Fruit fly (Drosophila melanogaster) whole organism: ENCODE data around the gene CG43841.

ENCODE experiments used
- CG8478 ChIP-seq: fragments of >200 bp; optimal IDR thresholded peaks from 2 replicates; lab custom pipeline; 2018; ENCODE audit warnings: inconsistent platforms
- Dll ChIP-seq: fragments of >200 bp; optimal IDR thresholded peaks from 2 replicates; lab custom pipeline; 2017
- EcR ChIP-seq, 2 experiments: fragments of >200 bp; optimal IDR thresholded peaks; 2 replicates each; lab custom pipeline; 2017; ENCODE audit warnings: missing biosample characterization in 2 of 2, missing genetic modification characterization in 2 of 2, missing genetic modification reagents in 2 of 2
- pan ChIP-seq: fragments of >200 bp; optimal IDR thresholded peaks from 2 replicates; lab custom pipeline; 2017
- psq ChIP-seq: fragments of >200 bp; optimal IDR thresholded peaks from 2 replicates; lab custom pipeline; 2017
- usp ChIP-seq: fragments of >200 bp; optimal IDR thresholded peaks from 2 replicates; lab custom pipeline; 2017; ENCODE audit warnings: missing biosample characterization, missing genetic modification characterization, mixed read lengths

Gene CG43841

DNA sequence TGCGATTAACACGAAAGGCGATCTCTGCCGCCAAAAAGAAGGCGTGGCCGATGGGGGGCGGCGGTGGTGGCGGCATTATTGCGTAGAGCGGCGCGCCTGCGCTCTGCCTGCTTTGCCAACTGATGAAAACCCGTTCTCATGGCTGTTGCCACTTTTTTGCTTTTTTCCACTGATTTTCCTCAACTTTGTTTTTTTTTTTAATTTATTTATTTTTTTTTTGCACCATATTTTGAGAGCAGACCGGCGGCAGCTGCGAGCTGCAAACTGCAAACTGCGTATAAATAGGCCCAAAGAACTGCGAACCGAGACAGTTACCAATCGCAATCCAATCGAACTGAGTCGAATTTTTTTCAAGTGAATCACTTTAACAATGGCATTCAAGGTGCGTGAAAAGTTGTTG lies 17.4 kb upstream of the CG43841 start, which contains the start of gene CG42323:
Gene CG42323, plus strand, starts transcription at position 302 of the 400 bp plus-strand sequence.
- no peak for TF ChIP-seq usp (GFP tag; lab: Kevin White, UChicago)
- TF ChIP-seq pan (lab: Kevin White, UChicago): no peak
- no peak for TF ChIP-seq Dll
- TF ChIP-seq EcR (GFP tag; optimal IDR thresholded peaks at IDR 0.05; lab: Kevin White, UChicago): no peak
- no peak for TF ChIP-seq psq
- no peak for TF ChIP-seq CG8478 (lab: Kevin White, UChicago)

DNA sequence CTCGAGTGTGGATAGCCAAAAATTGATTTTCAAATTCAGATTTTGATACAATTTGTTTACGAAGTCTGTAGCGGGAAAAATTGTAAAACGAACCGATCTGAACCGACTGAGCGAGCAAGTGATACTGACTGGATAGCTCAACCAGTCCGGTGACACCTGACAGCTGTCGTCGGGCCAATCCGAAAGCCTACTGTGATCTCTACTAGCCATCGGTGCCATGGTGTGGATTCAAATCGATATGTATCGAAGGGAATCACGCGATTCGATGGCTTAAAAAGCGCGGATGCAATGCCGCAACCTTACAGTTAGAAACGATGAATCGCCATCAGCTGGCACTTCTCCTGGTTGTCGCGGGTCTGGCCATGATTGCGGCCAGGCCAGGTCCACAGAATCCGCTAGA lies 2.3 kb upstream of the CG43841 start, which contains the start of gene CG6290:
Gene CG6290, plus strand, starts transcription at position 301 of the 400 bp plus-strand sequence.
- TF ChIP-seq psq (no peak), Dll (no peak), EcR (GFP tag; optimal IDR thresholded peaks at IDR 0.05; lab: Kevin White, UChicago) (no peak), CG8478 (lab: Kevin White, UChicago) (no peak), pan (lab: Kevin White, UChicago) (no peak), usp (GFP tag; lab: Kevin White, UChicago) (no peak)

DNA sequence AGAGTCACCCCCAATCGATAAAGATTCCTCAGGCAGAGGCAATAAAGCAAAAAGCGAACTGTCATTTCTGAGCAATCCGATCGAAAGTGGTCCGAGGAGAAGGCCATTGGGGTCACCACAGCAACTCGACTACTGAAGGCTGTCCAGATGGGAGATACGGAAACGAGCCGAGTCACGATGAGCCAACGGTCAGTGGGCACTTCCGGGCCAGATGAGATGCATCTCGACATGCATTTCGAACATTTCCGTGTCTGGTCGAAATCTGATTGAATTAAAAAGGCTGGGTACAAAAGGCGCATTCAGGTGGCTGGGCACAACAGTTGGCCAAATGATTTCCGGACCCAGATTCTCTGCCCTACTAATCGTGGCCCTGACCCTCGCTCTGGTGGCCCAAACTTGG lies 899 bp upstream of the CG43841 start, which contains the start of gene CG32551:
Gene CG32551, plus strand, starts transcription at position 301 of the 400 bp plus-strand sequence.
- TF ChIP-seq usp (GFP tag; lab: Kevin White, UChicago) (no peak), Dll (no peak)

DNA sequence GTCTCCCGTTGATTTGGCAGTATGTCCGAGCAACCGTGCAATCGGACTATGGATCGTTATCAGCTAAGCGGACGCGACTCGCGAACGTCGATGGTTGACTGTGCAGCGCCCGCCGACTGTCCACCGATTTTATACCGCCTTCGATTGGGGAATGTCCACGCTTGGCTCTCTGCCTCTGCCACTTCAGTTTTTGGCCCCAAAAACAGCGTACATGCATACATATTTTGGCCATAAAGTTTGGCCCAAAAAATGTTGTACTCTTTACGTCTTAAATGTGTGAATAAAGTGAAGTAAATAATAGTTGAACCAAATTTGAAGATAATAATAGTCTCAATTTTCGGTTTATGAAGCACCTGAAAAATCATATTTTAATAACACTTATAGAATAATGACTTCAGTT lies 1.0 kb downstream of the CG43841 start, which contains the start of gene CG32548:
Gene CG32548, minus strand, starts transcription at position 101 of the 400 bp plus-strand sequence.
- TF ChIP-seq pan (lab: Kevin White, UChicago): no peak
- no peak for TF ChIP-seq psq
- TF ChIP-seq CG8478 (lab: Kevin White, UChicago): no peak
- TF ChIP-seq usp (GFP tag; lab: Kevin White, UChicago): no peak
- TF ChIP-seq EcR (GFP tag; optimal IDR thresholded peaks at IDR 0.05; lab: Kevin White, UChicago): no peak
- no peak for TF ChIP-seq Dll

DNA sequence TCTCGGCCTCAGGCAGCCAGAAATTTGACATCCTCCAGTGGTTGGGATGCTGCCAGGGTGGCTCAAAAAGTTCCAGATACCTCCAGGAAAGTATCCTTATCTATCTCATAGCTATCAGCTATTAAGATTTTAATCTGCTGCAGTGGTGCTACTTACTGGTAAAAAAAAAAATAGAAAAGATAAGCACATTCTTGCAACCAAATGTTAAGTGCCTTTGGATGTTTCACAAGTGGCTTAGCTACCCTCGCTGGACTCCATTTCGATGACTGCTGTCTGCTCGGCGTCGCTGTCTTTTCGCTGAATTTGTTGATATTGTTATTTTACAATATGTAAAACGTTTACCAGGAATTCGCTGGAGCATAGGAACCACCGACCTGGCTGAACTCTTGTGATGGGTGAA lies 13.2 kb downstream of the CG43841 start:
- TF ChIP-seq pan (lab: Kevin White, UChicago) (no peak), CG8478 (lab: Kevin White, UChicago) (no peak), Dll (no peak), EcR (GFP tag; optimal IDR thresholded peaks at IDR 0.05; lab: Kevin White, UChicago) (no peak), psq (no peak)

DNA sequence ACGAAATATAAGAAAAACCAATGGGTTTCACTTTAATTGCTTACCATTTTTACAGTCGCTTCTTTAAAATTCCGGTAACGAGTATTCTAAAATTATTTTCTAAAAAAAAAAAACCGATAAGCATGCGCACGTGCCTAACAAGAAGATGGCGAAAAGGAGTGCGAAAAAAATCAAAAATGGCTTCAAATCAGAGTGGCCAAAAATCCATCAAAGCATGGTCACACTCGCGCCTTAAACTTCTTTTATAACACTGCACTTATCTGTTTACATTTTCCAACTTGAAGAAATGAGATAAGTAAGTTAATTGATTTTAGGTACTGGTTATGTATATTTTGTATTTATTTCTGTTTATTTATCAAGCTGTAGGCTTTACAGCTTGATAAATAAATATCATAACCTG lies 20.9 kb downstream of the CG43841 start, which contains the start of gene CG43843:
Gene CG43843, minus strand, starts transcription at position 101 of the 400 bp plus-strand sequence.
- TF ChIP-seq Dll (no peak), CG8478 (lab: Kevin White, UChicago) (no peak), psq (no peak), pan (lab: Kevin White, UChicago) (no peak), usp (GFP tag; lab: Kevin White, UChicago) (no peak), EcR (GFP tag; optimal IDR thresholded peaks at IDR 0.05; lab: Kevin White, UChicago) (no peak)

DNA sequence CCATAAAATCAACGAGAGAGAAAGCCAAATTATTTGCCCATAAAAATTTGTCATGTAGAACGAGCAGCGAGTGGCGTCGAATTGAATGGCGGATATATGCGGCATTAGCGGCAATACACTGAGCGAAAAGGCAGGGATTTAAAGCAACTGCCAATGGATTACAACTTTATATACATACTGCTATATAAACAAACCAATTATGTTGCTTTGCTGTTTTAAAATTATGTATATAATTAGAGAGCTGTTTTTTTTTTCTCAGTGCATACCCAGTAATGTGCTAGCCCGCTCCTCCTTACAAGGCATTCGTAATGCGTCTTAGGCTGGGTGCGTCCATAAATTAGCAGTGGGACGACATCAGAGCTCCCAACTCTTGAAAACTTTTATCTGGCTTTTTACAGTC lies 28.4 kb downstream of the CG43841 start:
- no peak for TF ChIP-seq usp (GFP tag; lab: Kevin White, UChicago)

DNA sequence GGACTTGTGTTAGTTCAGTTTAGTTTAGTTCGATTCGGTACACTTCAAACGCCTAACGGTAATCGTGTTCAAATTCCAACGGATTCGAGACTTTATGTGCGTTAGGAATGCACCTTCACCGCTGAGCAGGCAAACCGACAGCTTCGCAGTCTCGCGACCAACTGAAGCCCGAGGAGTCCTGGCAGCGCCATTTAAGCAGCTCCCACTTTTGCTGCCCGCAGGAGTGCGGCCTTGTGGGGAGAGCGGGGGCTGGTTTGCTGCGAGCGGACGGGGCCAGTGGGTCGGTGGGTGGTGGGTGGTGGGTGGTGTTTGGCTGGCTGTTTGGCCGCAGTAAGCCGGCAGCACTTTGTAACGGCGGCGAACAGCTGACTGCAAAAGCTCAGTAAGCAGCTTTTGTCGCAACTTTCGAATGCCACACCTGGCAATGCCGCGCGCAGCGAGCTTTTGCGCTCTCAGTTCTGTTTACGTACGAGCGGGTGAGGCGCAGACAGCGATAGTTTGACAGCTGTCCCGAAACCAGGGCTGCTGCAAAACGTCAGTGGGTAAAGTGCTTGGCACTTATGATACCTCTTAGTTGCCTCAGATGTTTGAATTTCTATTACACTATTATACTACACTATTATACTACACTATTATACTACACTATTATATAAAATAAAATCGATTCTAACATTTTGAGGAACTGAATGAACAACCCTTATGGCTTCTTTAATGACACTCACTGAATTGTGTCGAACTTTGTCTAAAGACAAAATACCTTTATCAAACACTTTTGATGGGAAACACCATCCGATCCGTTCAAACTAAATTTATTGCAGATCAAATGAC lies 40.1 kb downstream of the CG43841 start, which contains the start of gene CG32547:
Gene CG32547, minus strand, starts transcription at position 181 of the 828 bp plus-strand sequence.
- TF ChIP-seq Dll (no peak), CG8478 (lab: Kevin White, UChicago) (no peak), EcR (GFP tag; optimal IDR thresholded peaks at IDR 0.05; lab: Kevin White, UChicago) (no peak), usp (GFP tag; lab: Kevin White, UChicago) (no peak), pan (lab: Kevin White, UChicago) (peak; percentile 92)

DNA sequence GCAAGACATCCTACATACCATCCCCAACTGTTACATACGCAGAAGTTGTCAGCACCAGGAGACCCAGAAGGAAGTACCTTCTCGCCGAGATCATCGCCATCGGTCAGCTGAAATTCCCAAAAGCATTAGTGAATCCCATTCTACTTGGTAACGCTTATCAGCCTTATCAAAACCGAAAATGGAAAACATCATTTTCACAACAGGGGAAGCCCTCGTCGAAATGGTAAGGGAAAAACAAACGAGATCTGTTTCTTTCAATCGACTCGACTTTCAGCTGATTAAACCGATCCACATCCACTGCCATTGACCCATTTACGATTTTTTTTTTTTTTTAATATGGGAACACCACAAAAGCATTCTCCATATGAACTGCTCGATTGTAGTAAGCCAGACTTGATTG lies 43.1 kb downstream of the CG43841 start:
- TF ChIP-seq psq (no peak), usp (GFP tag; lab: Kevin White, UChicago) (no peak), pan (lab: Kevin White, UChicago) (no peak), Dll (no peak), EcR (GFP tag; optimal IDR thresholded peaks at IDR 0.05; lab: Kevin White, UChicago) (no peak), CG8478 (lab: Kevin White, UChicago) (no peak)

DNA sequence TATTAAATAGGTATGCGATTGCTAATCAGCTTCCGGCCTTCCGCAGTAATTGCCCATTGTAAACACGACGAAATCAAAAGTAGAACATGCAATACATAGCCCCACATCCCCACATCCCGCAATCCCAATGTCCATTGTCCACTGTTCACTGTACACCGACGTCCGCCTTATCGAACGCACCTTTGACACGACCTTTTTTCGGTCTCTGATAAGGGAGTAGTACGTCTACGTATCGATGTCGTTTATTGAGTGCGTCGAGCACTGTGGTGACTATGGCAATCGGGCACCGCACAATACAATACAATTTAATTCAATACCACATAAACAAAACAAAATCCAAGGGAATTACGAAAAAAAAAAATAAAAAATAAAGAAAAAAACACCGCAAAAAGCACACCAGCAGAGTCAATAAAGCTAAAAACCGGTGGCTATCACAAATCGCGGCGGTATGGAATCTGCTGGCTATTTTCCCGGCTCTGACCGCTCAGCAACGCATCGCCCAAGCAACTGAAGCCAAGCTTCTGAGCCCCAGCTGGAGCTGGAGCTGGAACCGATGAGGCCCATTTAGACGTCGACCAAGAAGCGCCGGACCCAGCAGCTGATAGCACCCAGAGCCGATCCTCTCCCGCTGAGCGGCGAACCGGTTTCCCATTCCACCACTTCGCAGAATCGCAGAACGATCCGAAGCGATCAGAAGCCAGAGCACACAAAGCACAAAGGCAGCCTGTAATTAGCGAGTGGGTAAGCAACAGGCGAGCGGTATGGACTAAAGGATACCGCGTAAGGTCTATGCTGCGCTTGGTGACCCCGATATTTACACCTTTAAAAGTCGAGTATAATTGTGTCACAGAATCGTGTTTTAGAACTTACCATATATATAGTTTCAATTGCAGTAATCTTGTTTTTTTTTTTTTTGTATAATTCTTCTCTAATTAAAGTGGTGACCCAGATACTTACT lies 44.1 kb downstream of the CG43841 start, which contains the start of gene Hayan:
Gene Hayan, minus strand, starts transcription at position 512 of the 958 bp plus-strand sequence.
- TF ChIP-seq pan (lab: Kevin White, UChicago) (peak; percentile 78), CG8478 (lab: Kevin White, UChicago) (no peak), Dll (peak; percentile 64)

DNA sequence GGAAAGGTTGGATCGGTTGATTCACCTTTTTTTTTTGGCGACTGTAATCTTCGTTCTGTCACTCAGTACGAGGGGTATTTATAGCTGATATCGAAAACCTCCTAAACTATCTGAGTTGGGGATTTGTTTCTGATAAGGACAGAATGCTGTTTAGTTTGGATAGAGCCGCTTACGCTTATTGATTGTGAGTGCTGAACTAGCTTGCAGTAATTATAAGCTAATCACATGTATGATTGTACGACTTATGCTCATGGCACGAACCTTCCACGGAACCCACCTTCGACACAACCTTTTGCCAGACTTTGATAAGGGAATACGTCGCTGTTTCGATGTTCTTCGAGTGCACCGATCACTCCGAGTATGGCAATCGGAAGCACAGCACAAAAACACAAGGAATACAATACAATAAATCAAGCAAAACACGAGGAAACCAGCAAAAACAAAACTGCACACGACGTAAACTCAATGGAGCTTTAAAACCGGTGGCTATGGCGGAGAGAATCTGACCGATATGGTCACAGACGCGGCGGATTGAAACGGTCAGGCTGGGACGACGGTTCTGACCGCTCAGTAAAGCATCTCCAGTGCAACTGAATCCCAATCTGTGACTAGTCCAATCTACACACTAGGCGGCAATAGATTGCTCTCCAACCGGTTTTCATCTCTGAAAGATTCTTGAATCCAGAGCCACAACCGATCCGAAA lies 47.0 kb downstream of the CG43841 start, which contains the start of gene psh:
Gene psh, minus strand, starts transcription at position 566 of the 704 bp plus-strand sequence.
- TF ChIP-seq Dll: no peak
- TF ChIP-seq psq: no peak
- no peak for TF ChIP-seq CG8478 (lab: Kevin White, UChicago)
- no peak for TF ChIP-seq EcR (GFP tag; optimal IDR thresholded peaks at IDR 0.05; lab: Kevin White, UChicago)
- no peak for TF ChIP-seq pan (lab: Kevin White, UChicago)
- TF ChIP-seq usp (GFP tag; lab: Kevin White, UChicago): no peak
